Fruit fly (Drosophila melanogaster) whole organism, embryonic: Measurements from ENCODE around the gene CG10280.

Experiments
- Aef1 ChIP-seq: fragments of 200-800 bp; sonication (Bioruptor generic); IDR thresholded peaks from 3 replicates; pipeline ENCODE4 v1.3.6; 2022; ENCODE audit warnings: missing biosample characterization, missing genetic modification characterization
- Blimp-1 ChIP-seq: fragments of 200-800 bp; sonication (Bioruptor generic); optimal IDR thresholded peaks from 3 replicates; lab custom pipeline; 2018; ENCODE audit warnings: missing biosample characterization, missing genetic modification characterization, mild to moderate bottlenecking, moderate library complexity, missing genetic modification reagents
- CG10366 ChIP-seq: fragments of 200-800 bp; sonication (Bioruptor generic); IDR thresholded peaks from 2 replicates; pipeline ENCODE4 v1.3.6; 2022; ENCODE audit warnings: missing biosample characterization, missing genetic modification characterization
- CG10543 ChIP-seq: fragments of 200-800 bp; sonication (Bioruptor generic); optimal IDR thresholded peaks from 3 replicates; lab custom pipeline; 2017; ENCODE audit warnings: missing biosample characterization, mild to moderate bottlenecking, missing genetic modification characterization, moderate library complexity
- CG11504 ChIP-seq: fragments of 200-800 bp; sonication (Bioruptor generic); optimal IDR thresholded peaks from 3 replicates; lab custom pipeline; 2019; ENCODE audit warnings: missing biosample characterization, mild to moderate bottlenecking, missing genetic modification characterization, moderate library complexity
- CG12299 ChIP-seq: fragments of 200-800 bp; sonication (Bioruptor generic); optimal IDR thresholded peaks from 2 replicates; lab custom pipeline; 2018; ENCODE audit warnings: missing biosample characterization, mild to moderate bottlenecking, missing genetic modification characterization
- CG12744 ChIP-seq: fragments of 200-800 bp; sonication (Bioruptor generic); optimal IDR thresholded peaks from 2 replicates; lab custom pipeline; 2016; ENCODE audit warnings: missing biosample characterization, missing genetic modification characterization
- CG15073 ChIP-seq: fragments of 200-800 bp; sonication (Bioruptor generic); optimal IDR thresholded peaks from 2 replicates; lab custom pipeline; 2016; ENCODE audit warnings: missing biosample characterization, missing genetic modification characterization
- CG15514 ChIP-seq: fragments of 200-800 bp; sonication (Bioruptor generic); optimal IDR thresholded peaks from 3 replicates; lab custom pipeline; 2017; ENCODE audit warnings: missing biosample characterization, missing genetic modification characterization, mild to moderate bottlenecking, moderate library complexity, missing genetic modification reagents
- CG17385 ChIP-seq: fragments of 200-800 bp; sonication (Bioruptor generic); optimal IDR thresholded peaks from 3 replicates; lab custom pipeline; 2018; ENCODE audit warnings: missing biosample characterization, mild to moderate bottlenecking, missing genetic modification characterization
- CG17568 ChIP-seq: fragments of 200-800 bp; sonication (Bioruptor generic); optimal IDR thresholded peaks from 2 replicates; lab custom pipeline; 2018; ENCODE audit warnings: missing biosample characterization, mild to moderate bottlenecking, missing genetic modification characterization, moderate library complexity
- CG2120 ChIP-seq: fragments of 200-800 bp; sonication (Bioruptor generic); optimal IDR thresholded peaks from 3 replicates; lab custom pipeline; 2016; ENCODE audit warnings: missing biosample characterization, missing genetic modification characterization
- CG2199 ChIP-seq: fragments of 200-800 bp; sonication (Bioruptor generic); IDR thresholded peaks from 3 replicates; pipeline ENCODE4 v1.3.6; 2022; ENCODE audit warnings: missing biosample characterization, missing genetic modification characterization
- CG2875 ChIP-seq: fragments of 200-800 bp; sonication (Bioruptor generic); optimal IDR thresholded peaks from 2 replicates; lab custom pipeline; 2017; ENCODE audit warnings: missing biosample characterization, mild to moderate bottlenecking, missing genetic modification characterization, missing genetic modification reagents
- CG31388 ChIP-seq: fragments of 200-800 bp; sonication (Bioruptor generic); optimal IDR thresholded peaks from 2 replicates; lab custom pipeline; 2016; ENCODE audit warnings: missing biosample characterization, missing genetic modification characterization
- CG33557 ChIP-seq: fragments of 200-800 bp; sonication (Bioruptor generic); optimal IDR thresholded peaks from 2 replicates; lab custom pipeline; 2019; ENCODE audit warnings: missing biosample characterization, mild to moderate bottlenecking, missing genetic modification characterization, moderate library complexity
- CG3995 ChIP-seq: fragments of 200-800 bp; sonication (Bioruptor generic); optimal IDR thresholded peaks from 3 replicates; lab custom pipeline; 2016; ENCODE audit warnings: missing biosample characterization, missing genetic modification characterization
- CG4820 ChIP-seq: fragments of 200-800 bp; sonication (Bioruptor generic); optimal IDR thresholded peaks from 3 replicates; lab custom pipeline; 2016; ENCODE audit warnings: missing biosample characterization, missing genetic modification characterization
- CG7963 ChIP-seq: fragments of 200-800 bp; sonication (Bioruptor generic); IDR thresholded peaks from 3 replicates; pipeline ENCODE4 v1.3.6; 2022; ENCODE audit warnings: missing biosample characterization, missing genetic modification characterization; ENCODE audit not compliant: partially characterized antibody
- CG8290 ChIP-seq, 3 experiments: fragments of 200-800 bp; sonication (Bioruptor generic); optimal IDR thresholded peaks; 2 replicates each; lab custom pipeline; 2016 to 2019; ENCODE audit warnings: missing biosample characterization in 3 of 3, missing genetic modification characterization in 3 of 3, mild to moderate bottlenecking in 2 of 3, moderate library complexity in 1 of 3
- CG8478 ChIP-seq: fragments of >200 bp; optimal IDR thresholded peaks from 2 replicates; lab custom pipeline; 2018
- CG9609 ChIP-seq: fragments of 200-800 bp; sonication (Bioruptor generic); optimal IDR thresholded peaks from 3 replicates; lab custom pipeline; 2016; ENCODE audit warnings: missing biosample characterization, missing genetic modification characterization
- CG9876 ChIP-seq: fragments of 200-800 bp; sonication (Bioruptor generic); optimal IDR thresholded peaks from 2 replicates; lab custom pipeline; 2016; ENCODE audit warnings: missing biosample characterization, missing genetic modification characterization
- E2f1 ChIP-seq: fragments of 200-800 bp; sonication (Bioruptor generic); IDR thresholded peaks from 2 replicates; pipeline ENCODE4 v1.3.6; 2022; ENCODE audit warnings: missing biosample characterization, missing genetic modification characterization
- Eip74EF ChIP-seq, 2 experiments: fragments of 200-800 bp in 1 of 2; fragments of >200 bp in 1 of 2; sonication (Bioruptor generic) in 1 of 2; optimal IDR thresholded peaks; 2 replicates each; lab custom pipeline; 2017 to 2019; ENCODE audit warnings: missing biosample characterization in 2 of 2, missing genetic modification characterization in 2 of 2, mild to moderate bottlenecking in 1 of 2, moderate library complexity in 1 of 2
- Gug ChIP-seq: fragments of 200-800 bp; sonication (Bioruptor generic); IDR thresholded peaks from 4 replicates; pipeline ENCODE4 v1.3.6; 2022; ENCODE audit warnings: missing biosample characterization, missing genetic modification characterization
- Hmx ChIP-seq: fragments of 200-800 bp; sonication (Bioruptor generic); optimal IDR thresholded peaks from 2 replicates; lab custom pipeline; 2016; ENCODE audit warnings: missing biosample characterization, missing genetic modification characterization
- Hr3 ChIP-seq: fragments of 200-800 bp; sonication (Bioruptor generic); optimal IDR thresholded peaks from 3 replicates; lab custom pipeline; 2016; ENCODE audit warnings: missing biosample characterization, missing genetic modification characterization
- Lpt ChIP-seq: fragments of >200 bp; optimal IDR thresholded peaks from 2 replicates; lab custom pipeline; 2018; ENCODE audit warnings: missing biosample characterization, missing genetic modification characterization
- Poxn ChIP-seq: fragments of 200-800 bp; sonication (Bioruptor generic); IDR thresholded peaks from 2 replicates; pipeline ENCODE4 v1.3.6; 2022; ENCODE audit warnings: missing biosample characterization, missing genetic modification characterization
- Ssrp ChIP-seq: fragments of 200-800 bp; sonication (Bioruptor generic); optimal IDR thresholded peaks from 2 replicates; lab custom pipeline; 2018; ENCODE audit warnings: missing biosample characterization, mild to moderate bottlenecking, missing genetic modification characterization, moderate library complexity
- Stat92E ChIP-seq, 3 experiments: fragments of >200 bp in 2 of 3; fragments of 200-800 bp in 1 of 3; sonication (Bioruptor generic) in 1 of 3; optimal IDR thresholded peaks; 2 replicates each; lab custom pipeline; 2017 to 2019; ENCODE audit warnings: missing biosample characterization in 3 of 3, missing genetic modification characterization in 3 of 3, mild to moderate bottlenecking in 1 of 3, moderate library complexity in 1 of 3
- Vsx1 ChIP-seq: fragments of 200-800 bp; sonication (Bioruptor generic); optimal IDR thresholded peaks from 2 replicates; lab custom pipeline; 2017; ENCODE audit warnings: missing biosample characterization, mild to moderate bottlenecking, missing genetic modification characterization, missing genetic modification reagents
- dmrt11E ChIP-seq: fragments of 200-800 bp; sonication (Bioruptor generic); optimal IDR thresholded peaks from 3 replicates; lab custom pipeline; 2018; ENCODE audit warnings: missing biosample characterization, mild to moderate bottlenecking, missing genetic modification characterization, moderate library complexity
- fd3F ChIP-seq: fragments of 200-800 bp; sonication (Bioruptor generic); optimal IDR thresholded peaks from 2 replicates; lab custom pipeline; 2018; ENCODE audit warnings: missing biosample characterization, mild to moderate bottlenecking, missing genetic modification characterization, moderate library complexity
- gfzf ChIP-seq: fragments of 200-800 bp; sonication (Bioruptor generic); optimal IDR thresholded peaks from 2 replicates; lab custom pipeline; 2016; ENCODE audit warnings: missing biosample characterization, mild to moderate bottlenecking, missing genetic modification characterization, moderate library complexity
- grn ChIP-seq: fragments of 200-800 bp; sonication (Bioruptor generic); optimal IDR thresholded peaks from 3 replicates; lab custom pipeline; 2017; ENCODE audit warnings: missing biosample characterization, missing genetic modification characterization
- ham ChIP-seq: fragments of 200-800 bp; sonication (Bioruptor generic); IDR thresholded peaks from 2 replicates; pipeline ENCODE4 v1.3.6; 2022; ENCODE audit warnings: missing biosample characterization, missing genetic modification characterization
- kay ChIP-seq: fragments of 200-800 bp; sonication (Bioruptor generic); optimal IDR thresholded peaks from 2 replicates; lab custom pipeline; 2016; ENCODE audit warnings: missing biosample characterization, missing genetic modification characterization
- mirr ChIP-seq: fragments of 200-800 bp; sonication (Bioruptor generic); optimal IDR thresholded peaks from 3 replicates; lab custom pipeline; 2018; ENCODE audit warnings: missing biosample characterization, mild to moderate bottlenecking, missing genetic modification characterization
- nom ChIP-seq: fragments of 200-800 bp; sonication (Bioruptor generic); optimal IDR thresholded peaks from 2 replicates; lab custom pipeline; 2017; ENCODE audit warnings: missing biosample characterization, missing genetic modification characterization, mild to moderate bottlenecking, moderate library complexity, missing genetic modification reagents
- oc ChIP-seq: fragments of 200-800 bp; sonication (Bioruptor generic); optimal IDR thresholded peaks from 2 replicates; lab custom pipeline; 2018; ENCODE audit warnings: missing biosample characterization, mild to moderate bottlenecking, missing genetic modification characterization, moderate library complexity
- pum ChIP-seq: fragments of 200-800 bp; sonication (Bioruptor generic); optimal IDR thresholded peaks from 2 replicates; lab custom pipeline; 2016; ENCODE audit warnings: missing biosample characterization, missing genetic modification characterization
- scrt ChIP-seq: fragments of 200-800 bp; sonication (Bioruptor generic); optimal IDR thresholded peaks from 2 replicates; lab custom pipeline; 2018; ENCODE audit warnings: missing biosample characterization, mild to moderate bottlenecking, missing genetic modification characterization, moderate library complexity
- slp2 ChIP-seq: fragments of 200-800 bp; sonication (Bioruptor generic); optimal IDR thresholded peaks from 2 replicates; lab custom pipeline; 2016; ENCODE audit warnings: missing biosample characterization, missing genetic modification characterization
- tap ChIP-seq: fragments of 200-800 bp; optimal IDR thresholded peaks from 3 replicates; lab custom pipeline; 2019; ENCODE audit warnings: missing biosample characterization, mild to moderate bottlenecking, missing genetic modification characterization, moderate library complexity
- tll ChIP-seq, 2 experiments: fragments of 200-800 bp in 1 of 2; fragments of >200 bp in 1 of 2; sonication (Bioruptor generic) in 1 of 2; optimal IDR thresholded peaks; 2 replicates each; lab custom pipeline; 2017 to 2019; ENCODE audit warnings: missing biosample characterization in 2 of 2, missing genetic modification characterization in 2 of 2, mild to moderate bottlenecking in 1 of 2, moderate library complexity in 1 of 2
- ttk ChIP-seq: fragments of 200-800 bp; sonication (Bioruptor generic); IDR thresholded peaks from 2 replicates; pipeline ENCODE4 v2.1.2; 2022; ENCODE audit warnings: missing biosample characterization, missing genetic modification characterization

The CG10280 gene

dm6 chr3R:6008202-6009062, 3.3 kb downstream of the CG10280 start, which contains the start of gene Rm62 (continued):
- TF ChIP-seq CG2875 (GFP tag; lab: Kevin White, UChicago) (peak; percentile 14), CG33557 (peak; percentile 46), Gug (GFP tag; lab: Robert Waterston, UW) (no peak), CG9876 (GFP tag; lab: Kevin White, UChicago) (no peak), CG8478 (lab: Kevin White, UChicago) (no peak), ham (no peak), ttk (GFP tag; lab: Robert Waterston, UW) (no peak), CG15514 (GFP tag; lab: Kevin White, UChicago) (peak; percentile 52), E2f1 (GFP tag; lab: Robert Waterston, UW) (no peak), CG10366 (no peak), grn (GFP tag; lab: Kevin White, UChicago) (no peak), nom (GFP tag; lab: Kevin White, UChicago) (no peak), CG10543 (GFP tag; lab: Kevin White, UChicago) (peak; percentile 8), gfzf (GFP tag; lab: Kevin White, UChicago) (peak; percentile 88), CG11504 (tag; lab: Kevin White, UChicago) (no peak), Poxn (no peak), tll (GFP tag; optimal IDR thresholded peaks at IDR 0.05; lab: Kevin White, UChicago) (no peak), Vsx1 (GFP tag; lab: Kevin White, UChicago) (no peak), CG9609 (GFP tag; lab: Kevin White, UChicago) (no peak), CG17385 (GFP tag; lab: Kevin White, UChicago) (peak; percentile 91), tap (peak; percentile 22), Eip74EF (GFP tag; optimal IDR thresholded peaks at IDR 0.05; lab: Kevin White, UChicago) (peak in 1 of 2 experiments; percentile 21), pum (GFP tag; lab: Kevin White, UChicago) (no peak), Hr3 (no peak), CG12744 (GFP tag; lab: Kevin White, UChicago) (no peak), scrt (GFP tag; lab: Kevin White, UChicago) (peak; percentile 52), Aef1 (GFP tag; lab: Robert Waterston, UW) (no peak), CG15073 (GFP tag; lab: Kevin White, UChicago) (no peak), Stat92E (GFP tag; optimal IDR thresholded peaks at IDR 0.05; lab: Kevin White, UChicago) (peak in 1 of 3 experiments; percentile 55), Lpt (GFP tag; lab: Kevin White, UChicago) (no peak), CG17568 (GFP tag; lab: Kevin White, UChicago) (no peak), kay (no peak), mirr (peak; percentile 32), CG2120 (GFP tag; lab: Kevin White, UChicago) (no peak), CG8290 (GFP tag; optimal IDR thresholded peaks at IDR 0.05; lab: Kevin White, UChicago) (no peak), CG8290 (tag; optimal IDR thresholded peaks at IDR 0.05; lab: Kevin White, UChicago) (peak; percentile 31 to 66), oc (tag; lab: Kevin White, UChicago) (peak; percentile 60), Hmx (GFP tag; lab: Kevin White, UChicago) (no peak), CG31388 (no peak), fd3F (GFP tag; lab: Kevin White, UChicago) (no peak), CG7963 (GFP tag; lab: Robert Waterston, UW) (0 out of 3 replicates have a peak, but pooled peaks have one; percentile 38), CG2199 (GFP tag; lab: Robert Waterston, UW) (no peak), Ssrp (tag; lab: Kevin White, UChicago) (peak; percentile 51), CG12299 (tag; lab: Kevin White, UChicago) (no peak), Blimp-1 (GFP tag; lab: Kevin White, UChicago) (peak; percentile 42), CG4820 (GFP tag; lab: Kevin White, UChicago) (no peak), slp2 (GFP tag; lab: Kevin White, UChicago) (no peak), CG3995 (GFP tag; lab: Kevin White, UChicago) (no peak), dmrt11E (no peak)
